Worm (Caenorhabditis elegans): ENCODE data around the gene K04C2.5.
A peak's percentile ranks its signal among the peaks of the same experiment; 100 is the strongest.

ce11 chrIII:6857390-6857848 lies 34.0 kb downstream of the K04C2.5 start:
- TF ChIP-seq ceh-16 (tag; optimal IDR thresholded peaks at IDR 0.05) (no peak), elt-1 (tag; optimal IDR thresholded peaks at IDR 0.05) (no peak), jun-1 (tag; optimal IDR thresholded peaks at IDR 0.05) (peak; percentile 81), nhr-25 (tag; optimal IDR thresholded peaks at IDR 0.05) (peak; percentile 3), skn-1 (tag; optimal IDR thresholded peaks at IDR 0.05) (peak; percentile 31), nhr-237 (tag; optimal IDR thresholded peaks at IDR 0.05) (no peak), ceh-9 (tag; optimal IDR thresholded peaks at IDR 0.05) (no peak), mdl-1 (tag; optimal IDR thresholded peaks at IDR 0.05) (peak; percentile 14), nhr-23 (tag; optimal IDR thresholded peaks at IDR 0.05) (peak; percentile 63), ama-1 (optimal IDR thresholded peaks at IDR 0.05) (no peak), unc-62 (GFP tag; optimal IDR thresholded peaks at IDR 0.05) (no peak)
